Worm (Caenorhabditis elegans) whole organism, L1 larva: Measurements from ENCODE around the gene mam-2.

ENCODE experiments used
- C04F5.9 ChIP-seq: sonication (generic microtip); optimal IDR thresholded peaks from 2 replicates; lab custom pipeline; 2016; ENCODE audit warnings: missing genetic modification characterization, missing compliant biosample characterization
- C16A3.4 ChIP-seq: fragments of 150-350 bp; optimal IDR thresholded peaks from 2 replicates; lab custom pipeline; 2014; ENCODE audit warnings: missing biosample characterization, missing genetic modification characterization
- C34B4.2 ChIP-seq: sonication (generic microtip); optimal IDR thresholded peaks from 2 replicates; lab custom pipeline; 2017; ENCODE audit warnings: mild to moderate bottlenecking, missing genetic modification characterization, missing compliant biosample characterization
- F16B12.6 ChIP-seq: fragments of 150-350 bp; optimal IDR thresholded peaks from 2 replicates; lab custom pipeline; 2014; ENCODE audit warnings: missing biosample characterization, missing genetic modification characterization
- Y116A8C.19 ChIP-seq: sonication (generic microtip); optimal IDR thresholded peaks from 2 replicates; lab custom pipeline; 2016; ENCODE audit warnings: missing compliant biosample characterization, missing genetic modification characterization, borderline replicate concordance
- ama-1 ChIP-seq: fragments of 150-350 bp; optimal IDR thresholded peaks from 2 replicates; lab custom pipeline; 2014
- ceh-63 ChIP-seq: fragments of 200-800 bp; sonication (Bioruptor generic); optimal IDR thresholded peaks from 2 replicates; lab custom pipeline; 2018; ENCODE audit warnings: mild to moderate bottlenecking, missing genetic modification characterization, missing compliant biosample characterization
- ceh-8 ChIP-seq: fragments of 200-800 bp; sonication (Bioruptor generic); optimal IDR thresholded peaks from 2 replicates; lab custom pipeline; 2018; ENCODE audit warnings: mild to moderate bottlenecking, missing genetic modification characterization, moderate library complexity, missing compliant biosample characterization
- dpl-1 ChIP-seq, 3 experiments: fragments of 150-350 bp in 2 of 3; sonication (generic microtip) in 1 of 3; optimal IDR thresholded peaks; 2 replicates each; lab custom pipeline; 2014 to 2017; ENCODE audit warnings: missing biosample characterization in 3 of 3, missing genetic modification characterization in 3 of 3, missing genetic modification reagents in 3 of 3
- dsc-1 ChIP-seq: sonication (generic microtip); optimal IDR thresholded peaks from 2 replicates; lab custom pipeline; 2016; ENCODE audit warnings: mild to moderate bottlenecking, missing genetic modification characterization, missing compliant biosample characterization
- efl-1 ChIP-seq, 4 experiments: fragments of 150-350 bp; optimal IDR thresholded peaks in 3 of 4; peaks in 1 of 4; 1 replicate in 1 of 4; 2 replicates in 3 of 4; lab custom pipeline; 2014; ENCODE audit warnings: missing biosample characterization in 2 of 4, missing genetic modification characterization in 2 of 4, missing genetic modification reagents in 2 of 4
- efl-3 ChIP-seq: fragments of 200-800 bp; sonication (Bioruptor generic); optimal IDR thresholded peaks from 2 replicates; lab custom pipeline; 2018; ENCODE audit warnings: mild to moderate bottlenecking, missing genetic modification characterization, missing compliant biosample characterization
- egl-27 ChIP-seq, 2 experiments: fragments of 150-350 bp in 1 of 2; sonication (generic microtip); optimal IDR thresholded peaks; 3 replicates each; lab custom pipeline; 2017 to 2018; ENCODE audit warnings: missing biosample characterization in 2 of 2, missing genetic modification characterization in 2 of 2, missing genetic modification reagents in 2 of 2
- elt-3 ChIP-seq, 6 experiments: fragments of 150-350 bp in 1 of 6; sonication (generic microtip); optimal IDR thresholded peaks; 2 replicates each; lab custom pipeline; 2017 to 2018; ENCODE audit warnings: missing biosample characterization in 6 of 6, missing genetic modification characterization in 6 of 6, inconsistent platforms in 1 of 6
- fkh-10 ChIP-seq: sonication (generic microtip); optimal IDR thresholded peaks from 2 replicates; lab custom pipeline; 2017; ENCODE audit warnings: missing biosample characterization, missing genetic modification reagents, missing genetic modification characterization
- fkh-4 ChIP-seq: sonication (generic microtip); optimal IDR thresholded peaks from 2 replicates; lab custom pipeline; 2016; ENCODE audit warnings: missing compliant biosample characterization, missing genetic modification characterization, borderline replicate concordance
- fos-1 ChIP-seq: fragments of 150-350 bp; optimal IDR thresholded peaks from 2 replicates; lab custom pipeline; 2014; ENCODE audit warnings: missing biosample characterization, missing genetic modification characterization
- grh-1 ChIP-seq: fragments of 200-800 bp; sonication (Bioruptor generic); IDR thresholded peaks from 2 replicates; pipeline ENCODE4 v1.3.6; 2022; ENCODE audit warnings: missing genetic modification reagents, missing genetic modification characterization, missing compliant biosample characterization
- hlh-17 ChIP-seq: fragments of 200-800 bp; sonication (Bioruptor generic); optimal IDR thresholded peaks from 2 replicates; lab custom pipeline; 2018; ENCODE audit warnings: missing genetic modification characterization, mild to moderate bottlenecking, missing compliant biosample characterization, moderate library complexity, borderline replicate concordance
- jun-1 ChIP-seq: fragments of 150-350 bp; optimal IDR thresholded peaks from 2 replicates; lab custom pipeline; 2014; ENCODE audit warnings: missing biosample characterization, missing genetic modification reagents, missing genetic modification characterization
- lin-14 ChIP-seq: fragments of 200-800 bp; sonication (Bioruptor generic); optimal IDR thresholded peaks from 2 replicates; lab custom pipeline; 2018; ENCODE audit warnings: mild to moderate bottlenecking, missing genetic modification characterization, moderate library complexity, missing compliant biosample characterization
- lin-35 ChIP-seq, 2 experiments: fragments of 150-350 bp; optimal IDR thresholded peaks; 2 replicates each; lab custom pipeline; 2014; ENCODE audit warnings: missing biosample characterization in 2 of 2, missing genetic modification characterization in 2 of 2, missing genetic modification reagents in 2 of 2
- lsy-2 ChIP-seq, 2 experiments: fragments of 150-350 bp; optimal IDR thresholded peaks; 2 replicates each; lab custom pipeline; 2014; ENCODE audit warnings: missing biosample characterization in 2 of 2, missing genetic modification characterization in 2 of 2
- mdl-1 ChIP-seq, 2 experiments: fragments of 150-350 bp; optimal IDR thresholded peaks; 2 replicates each; lab custom pipeline; 2014 to 2017; ENCODE audit warnings: missing biosample characterization in 2 of 2, missing genetic modification characterization in 2 of 2, inconsistent platforms in 1 of 2
- mef-2 ChIP-seq: fragments of 150-350 bp; optimal IDR thresholded peaks from 2 replicates; lab custom pipeline; 2014; ENCODE audit warnings: missing biosample characterization, missing genetic modification characterization
- mep-1 ChIP-seq: fragments of 150-350 bp; optimal IDR thresholded peaks from 2 replicates; lab custom pipeline; 2014; ENCODE audit warnings: missing biosample characterization, missing genetic modification characterization
- nhr-11 ChIP-seq: fragments of 150-350 bp; optimal IDR thresholded peaks from 2 replicates; lab custom pipeline; 2014; ENCODE audit warnings: missing biosample characterization, missing genetic modification characterization
- nhr-20 ChIP-seq: sonication (generic microtip); optimal IDR thresholded peaks from 2 replicates; lab custom pipeline; 2016; ENCODE audit warnings: mild to moderate bottlenecking, missing genetic modification characterization, missing compliant biosample characterization
- nhr-237 ChIP-seq: fragments of 150-350 bp; optimal IDR thresholded peaks from 2 replicates; lab custom pipeline; 2014; ENCODE audit warnings: missing biosample characterization, missing genetic modification characterization
- nhr-47 ChIP-seq: sonication (generic microtip); optimal IDR thresholded peaks from 2 replicates; lab custom pipeline; 2016; ENCODE audit warnings: mild to moderate bottlenecking, missing genetic modification characterization, moderate library complexity, missing compliant biosample characterization
- nhr-71 ChIP-seq: sonication (generic microtip); optimal IDR thresholded peaks from 2 replicates; lab custom pipeline; 2016; ENCODE audit warnings: mild to moderate bottlenecking, missing genetic modification characterization, moderate library complexity, missing compliant biosample characterization
- nhr-76 ChIP-seq: sonication (generic microtip); optimal IDR thresholded peaks from 2 replicates; lab custom pipeline; 2017; ENCODE audit warnings: missing biosample characterization, missing genetic modification characterization
- nhr-77 ChIP-seq: fragments of 150-350 bp; optimal IDR thresholded peaks from 2 replicates; lab custom pipeline; 2014; ENCODE audit warnings: missing biosample characterization, missing genetic modification characterization
- nhr-85 ChIP-seq: sonication (generic microtip); peaks from one replicate; lab custom pipeline; 2016; ENCODE audit warnings: missing genetic modification characterization, inconsistent platforms, missing compliant biosample characterization
- nhr-90 ChIP-seq: sonication (generic microtip); optimal IDR thresholded peaks from 2 replicates; lab custom pipeline; 2016; ENCODE audit warnings: mild to moderate bottlenecking, missing genetic modification characterization, missing compliant biosample characterization; ENCODE audit not compliant: poor library complexity
- pqm-1 ChIP-seq: sonication (generic microtip); optimal IDR thresholded peaks from 3 replicates; lab custom pipeline; 2017; ENCODE audit warnings: missing biosample characterization, missing genetic modification characterization
- rnt-1 ChIP-seq: sonication (generic microtip); optimal IDR thresholded peaks from 2 replicates; lab custom pipeline; 2016; ENCODE audit warnings: mild to moderate bottlenecking, missing genetic modification characterization, moderate library complexity, missing compliant biosample characterization
- snu-23 ChIP-seq: sonication (generic microtip); optimal IDR thresholded peaks from 2 replicates; lab custom pipeline; 2016; ENCODE audit warnings: missing genetic modification characterization, missing compliant biosample characterization
- sox-4 ChIP-seq: sonication (generic microtip); optimal IDR thresholded peaks from 2 replicates; lab custom pipeline; 2016; ENCODE audit warnings: missing genetic modification characterization, missing compliant biosample characterization
- tbx-2 ChIP-seq: sonication (generic microtip); optimal IDR thresholded peaks from 2 replicates; lab custom pipeline; 2016; ENCODE audit warnings: missing genetic modification characterization, missing compliant biosample characterization
- tlp-1 ChIP-seq: fragments of 150-350 bp; optimal IDR thresholded peaks from 2 replicates; lab custom pipeline; 2014; ENCODE audit warnings: missing biosample characterization, missing genetic modification characterization
- unc-62 ChIP-seq: fragments of 150-350 bp; optimal IDR thresholded peaks from 2 replicates; lab custom pipeline; 2014; ENCODE audit warnings: missing biosample characterization, missing genetic modification reagents, missing genetic modification characterization
- vab-15 ChIP-seq: sonication (generic microtip); optimal IDR thresholded peaks from 2 replicates; lab custom pipeline; 2017; ENCODE audit warnings: missing genotype, mild to moderate bottlenecking, missing genetic modification characterization, missing compliant biosample characterization
- xbp-1 ChIP-seq: sonication (generic microtip); optimal IDR thresholded peaks from 2 replicates; lab custom pipeline; 2016; ENCODE audit warnings: missing genetic modification characterization, missing compliant biosample characterization
- zip-4 ChIP-seq: fragments of 200-800 bp; sonication (Bioruptor generic); optimal IDR thresholded peaks from 2 replicates; lab custom pipeline; 2018; ENCODE audit warnings: mild to moderate bottlenecking, missing genetic modification characterization, moderate library complexity, missing compliant biosample characterization
- ztf-4 ChIP-seq: fragments of 150-350 bp; optimal IDR thresholded peaks from 2 replicates; lab custom pipeline; 2014; ENCODE audit warnings: missing biosample characterization, missing genetic modification characterization

Gene mam-2

DNA sequence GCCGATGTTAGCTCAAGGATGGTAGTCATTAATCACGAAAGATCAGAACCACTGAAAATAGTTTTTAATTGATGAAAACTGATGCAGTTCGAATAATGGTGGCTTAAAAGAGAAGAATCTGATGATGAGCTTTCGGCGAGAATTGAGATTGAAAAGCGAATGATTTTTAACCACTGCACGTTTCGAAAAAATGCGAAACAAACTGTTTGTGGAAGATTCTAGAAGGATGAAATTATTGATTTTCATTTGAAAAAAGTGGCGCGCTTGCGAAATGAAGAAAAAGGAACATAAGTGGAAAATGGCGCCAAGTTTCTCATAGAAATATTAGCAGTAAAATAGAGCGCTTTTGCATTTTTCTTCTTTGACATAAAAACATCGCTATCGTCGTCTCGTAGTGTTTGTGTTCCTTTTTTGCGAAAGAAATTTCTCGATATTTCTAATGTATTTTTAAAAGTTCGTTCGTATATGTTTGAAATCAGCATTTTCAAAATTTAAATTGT lies 11.9 kb downstream of the mam-2 start, which contains the start of gene uba-1:
uba-1 (minus strand) TSS at position 51 of the 500 bp plus-strand sequence.
- TF ChIP-seq ztf-4 (tag; lab: Kevin White, UChicago): peak; percentile 52
- no peak for TF ChIP-seq nhr-237 (tag; lab: Kevin White, UChicago)
- TF ChIP-seq lsy-2 (tag; optimal IDR thresholded peaks at IDR 0.05; lab: Kevin White, UChicago): peak in 1 of 2 experiments; percentile 26
- TF ChIP-seq fkh-4: no peak
- TF ChIP-seq vab-15: no peak
- peak in 1 of 2 experiments; percentile 23 for TF ChIP-seq efl-1 (optimal IDR thresholded peaks at IDR 0.05; lab: Kevin White, UChicago)
- TF ChIP-seq efl-1 (GFP tag; optimal IDR thresholded peaks at IDR 0.05 in 1 of 2; lab: Kevin White, UChicago): peak in 1 of 2 experiments; percentile 82
- peak; percentile 28 for TF ChIP-seq nhr-90 (tag; lab: Kevin White, UChicago)
- TF ChIP-seq nhr-71: peak; percentile 25
- TF ChIP-seq xbp-1 (tag; lab: Kevin White, UChicago): peak; percentile 8
- no peak for TF ChIP-seq nhr-77 (tag; lab: Kevin White, UChicago)
- TF ChIP-seq tbx-2 (tag; lab: Kevin White, UChicago): peak; percentile 22
- peak; percentile 60 for TF ChIP-seq nhr-85 (tag; lab: Kevin White, UChicago)
- peak in 1 of 3 experiments; percentile 51 for TF ChIP-seq dpl-1 (GFP tag; optimal IDR thresholded peaks at IDR 0.05; lab: Kevin White, UChicago)
- TF ChIP-seq ceh-8: no peak
- peak in 1 of 2 experiments; percentile 48 for TF ChIP-seq lin-35 (GFP tag; optimal IDR thresholded peaks at IDR 0.05; lab: Kevin White, UChicago)
- TF ChIP-seq C34B4.2: no peak
- peak; percentile 22 for TF ChIP-seq nhr-20 (tag; lab: Kevin White, UChicago)
- TF ChIP-seq nhr-47: peak; percentile 13
- peak; percentile 9 for TF ChIP-seq lin-14 (GFP tag; lab: Kevin White, UChicago)
- TF ChIP-seq, all 84 proteins: peak for 13

DNA sequence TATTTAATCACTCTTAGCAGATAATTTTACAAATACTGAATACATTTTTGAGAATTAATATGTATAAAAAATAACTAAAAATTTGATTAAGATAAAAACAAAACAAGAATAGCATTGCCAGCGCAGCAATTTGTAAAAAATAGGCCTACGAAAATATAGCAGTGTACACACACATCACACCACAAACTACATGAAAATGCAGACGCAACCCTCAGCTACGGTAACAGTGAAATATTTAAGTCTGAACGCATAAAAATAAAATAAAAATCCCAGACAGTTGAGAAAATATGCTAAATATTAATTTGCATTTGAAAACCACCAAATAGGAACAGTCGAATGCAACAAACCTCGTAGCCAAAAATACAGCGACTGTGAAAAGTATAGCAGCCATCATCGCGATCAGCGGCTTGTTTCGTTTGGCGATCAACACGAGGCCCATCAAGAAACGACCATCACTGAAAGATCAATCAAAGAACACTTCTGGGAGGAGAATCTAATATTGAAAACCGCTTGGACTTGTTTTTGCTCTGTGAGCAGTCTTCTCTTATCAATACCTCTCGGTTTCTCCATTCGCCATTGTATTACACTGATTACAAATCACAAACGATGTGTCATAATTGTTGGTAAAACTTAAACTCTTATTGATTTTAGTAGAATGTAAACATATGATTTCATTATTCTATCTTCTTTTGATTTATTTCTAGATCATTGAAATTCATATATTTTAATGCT lies 15.7 kb downstream of the mam-2 start, which contains the start of gene pyp-1:
pyp-1 (minus strand) TSS at position 439 of the 732 bp plus-strand sequence.
- TF ChIP-seq ama-1 (lab: Kevin White, UChicago) (no peak), nhr-90 (tag; lab: Kevin White, UChicago) (no peak), ceh-63 (GFP tag; lab: Kevin White, UChicago) (no peak), C34B4.2 (no peak), nhr-77 (tag; lab: Kevin White, UChicago) (no peak), elt-3 (tag; optimal IDR thresholded peaks at IDR 0.05; lab: Kevin White, UChicago) (no peak), jun-1 (tag; lab: Kevin White, UChicago) (no peak), rnt-1 (tag; lab: Kevin White, UChicago) (peak; percentile 12), efl-3 (no peak), efl-1 (optimal IDR thresholded peaks at IDR 0.05; lab: Kevin White, UChicago) (no peak), efl-1 (GFP tag; optimal IDR thresholded peaks at IDR 0.05 in 1 of 2; lab: Kevin White, UChicago) (peak in 1 of 2 experiments; percentile 28), dpl-1 (GFP tag; optimal IDR thresholded peaks at IDR 0.05; lab: Kevin White, UChicago) (peak in 1 of 3 experiments; percentile 41), fkh-10 (GFP tag; lab: Kevin White, UChicago) (no peak), nhr-11 (tag; lab: Kevin White, UChicago) (no peak), fos-1 (tag; lab: Kevin White, UChicago) (no peak), dsc-1 (no peak), lsy-2 (tag; optimal IDR thresholded peaks at IDR 0.05; lab: Kevin White, UChicago) (peak; percentile 11 to 72), sox-4 (tag; lab: Kevin White, UChicago) (no peak), snu-23 (GFP tag; lab: Kevin White, UChicago) (peak; percentile 26), nhr-85 (tag; lab: Kevin White, UChicago) (no peak), nhr-76 (tag; lab: Kevin White, UChicago) (no peak), mef-2 (no peak), grh-1 (no peak), pqm-1 (no peak), C04F5.9 (no peak), tbx-2 (tag; lab: Kevin White, UChicago) (no peak), tlp-1 (tag; lab: Kevin White, UChicago) (no peak), zip-4 (no peak), nhr-71 (peak; percentile 45), mdl-1 (tag; optimal IDR thresholded peaks at IDR 0.05; lab: Kevin White, UChicago) (peak in 1 of 2 experiments; percentile 28), lin-35 (GFP tag; optimal IDR thresholded peaks at IDR 0.05; lab: Kevin White, UChicago) (peak; percentile 10 to 14), lin-14 (GFP tag; lab: Kevin White, UChicago) (no peak), egl-27 (tag; optimal IDR thresholded peaks at IDR 0.05; lab: Kevin White, UChicago) (no peak), F16B12.6 (tag; lab: Kevin White, UChicago) (peak; percentile 78), mep-1 (tag; lab: Kevin White, UChicago) (peak; percentile 46), unc-62 (no peak), Y116A8C.19 (no peak), hlh-17 (GFP tag; lab: Kevin White, UChicago) (no peak), nhr-47 (peak; percentile 22), C16A3.4 (tag; lab: Kevin White, UChicago) (no peak), nhr-20 (tag; lab: Kevin White, UChicago) (no peak)
